Fruit fly (Drosophila melanogaster) whole organism, embryonic: ENCODE measurements around the gene Desat2.

Experiments
- Ada2b ChIP-seq: fragments of 200-800 bp; sonication (Bioruptor generic); IDR thresholded peaks from 2 replicates; pipeline ENCODE4 v1.3.6; 2022; ENCODE audit warnings: missing biosample characterization, missing genetic modification characterization
- CG1233 ChIP-seq: fragments of 200-800 bp; sonication (Bioruptor generic); optimal IDR thresholded peaks from 4 replicates; lab custom pipeline; 2018; ENCODE audit warnings: missing biosample characterization, mild to moderate bottlenecking, missing genetic modification characterization
- CG12659 ChIP-seq: fragments of 200-800 bp; sonication (Bioruptor generic); optimal IDR thresholded peaks from 3 replicates; lab custom pipeline; 2017; ENCODE audit warnings: mild to moderate bottlenecking, missing biosample characterization, missing genetic modification reagents, missing genetic modification characterization
- CG15514 ChIP-seq: fragments of 200-800 bp; sonication (Bioruptor generic); optimal IDR thresholded peaks from 3 replicates; lab custom pipeline; 2017; ENCODE audit warnings: missing biosample characterization, missing genetic modification characterization, mild to moderate bottlenecking, moderate library complexity, missing genetic modification reagents
- CG1647 ChIP-seq: fragments of 200-800 bp; sonication (Bioruptor generic); optimal IDR thresholded peaks from 3 replicates; lab custom pipeline; 2016; ENCODE audit warnings: missing biosample characterization, missing genetic modification characterization
- CG31365 ChIP-seq: fragments of 200-800 bp; sonication (Bioruptor generic); optimal IDR thresholded peaks from 2 replicates; lab custom pipeline; 2018; ENCODE audit warnings: missing biosample characterization, mild to moderate bottlenecking, missing genetic modification characterization
- CG31388 ChIP-seq: fragments of 200-800 bp; sonication (Bioruptor generic); optimal IDR thresholded peaks from 2 replicates; lab custom pipeline; 2016; ENCODE audit warnings: missing biosample characterization, missing genetic modification characterization
- CG4617 ChIP-seq: fragments of 200-800 bp; sonication (Bioruptor generic); optimal IDR thresholded peaks from 3 replicates; lab custom pipeline; 2016; ENCODE audit warnings: missing biosample characterization, missing genetic modification characterization, borderline replicate concordance
- CG6791 ChIP-seq: fragments of 200-800 bp; sonication (Bioruptor generic); IDR thresholded peaks from 3 replicates; pipeline ENCODE4 v1.3.6; 2022; ENCODE audit warnings: missing biosample characterization, missing genetic modification characterization; ENCODE audit not compliant: partially characterized antibody
- CG7372 ChIP-seq: fragments of 200-800 bp; sonication (Bioruptor generic); IDR thresholded peaks from 2 replicates; pipeline ENCODE4 v1.3.6; 2022; ENCODE audit warnings: missing biosample characterization, missing genetic modification characterization
- CG8388 ChIP-seq: fragments of 200-800 bp; sonication (Bioruptor generic); optimal IDR thresholded peaks from 2 replicates; lab custom pipeline; 2019; ENCODE audit warnings: missing biosample characterization, mild to moderate bottlenecking, missing genetic modification characterization, moderate library complexity
- CG8924 ChIP-seq: fragments of 200-800 bp; optimal IDR thresholded peaks from 3 replicates; lab custom pipeline; 2019; ENCODE audit warnings: missing biosample characterization, mild to moderate bottlenecking, missing genetic modification characterization, moderate library complexity
- CG9437 ChIP-seq: fragments of 200-800 bp; sonication (Bioruptor generic); optimal IDR thresholded peaks from 2 replicates; lab custom pipeline; 2018; ENCODE audit warnings: missing biosample characterization, mild to moderate bottlenecking, missing genetic modification characterization
- CG9876 ChIP-seq: fragments of 200-800 bp; sonication (Bioruptor generic); optimal IDR thresholded peaks from 2 replicates; lab custom pipeline; 2016; ENCODE audit warnings: missing biosample characterization, missing genetic modification characterization
- Dad ChIP-seq: fragments of 200-800 bp; sonication (Bioruptor generic); optimal IDR thresholded peaks from 3 replicates; lab custom pipeline; 2016; ENCODE audit warnings: missing biosample characterization, missing genetic modification characterization
- Dfd ChIP-seq, 2 experiments: fragments of >200 bp; optimal IDR thresholded peaks; 2 replicates each; lab custom pipeline; 2017; ENCODE audit warnings: missing biosample characterization in 2 of 2, missing genetic modification characterization in 2 of 2
- Ets97D ChIP-seq: fragments of 200-800 bp; sonication (Bioruptor generic); optimal IDR thresholded peaks from 3 replicates; lab custom pipeline; 2016; ENCODE audit warnings: missing biosample characterization, missing genetic modification characterization
- HLH4C ChIP-seq: fragments of 200-800 bp; sonication (Bioruptor generic); IDR thresholded peaks from 3 replicates; pipeline ENCODE4 v1.3.6; 2022; ENCODE audit warnings: missing biosample characterization, missing genetic modification characterization; ENCODE audit not compliant: partially characterized antibody
- HmgD ChIP-seq: fragments of 200-800 bp; sonication (Bioruptor generic); optimal IDR thresholded peaks from 3 replicates; lab custom pipeline; 2016; ENCODE audit warnings: missing biosample characterization, missing genetic modification characterization
- HmgZ ChIP-seq: fragments of 200-800 bp; sonication (Bioruptor generic); optimal IDR thresholded peaks from 2 replicates; lab custom pipeline; 2018; ENCODE audit warnings: missing biosample characterization, mild to moderate bottlenecking, missing genetic modification characterization
- NC2β ChIP-seq: fragments of 200-800 bp; sonication (Bioruptor generic); optimal IDR thresholded peaks from 2 replicates; lab custom pipeline; 2016; ENCODE audit warnings: missing biosample characterization, missing genetic modification characterization
- NFAT ChIP-seq: fragments of 200-800 bp; sonication (Bioruptor generic); IDR thresholded peaks from 2 replicates; pipeline ENCODE4 v1.3.6; 2022; ENCODE audit warnings: missing biosample characterization, missing genetic modification characterization
- Neu2 ChIP-seq: fragments of 200-800 bp; sonication (Bioruptor generic); optimal IDR thresholded peaks from 3 replicates; lab custom pipeline; 2016; ENCODE audit warnings: missing biosample characterization, missing genetic modification characterization, borderline replicate concordance
- Poxn ChIP-seq: fragments of 200-800 bp; sonication (Bioruptor generic); IDR thresholded peaks from 2 replicates; pipeline ENCODE4 v1.3.6; 2022; ENCODE audit warnings: missing biosample characterization, missing genetic modification characterization
- Sin3A ChIP-seq: fragments of >200 bp; optimal IDR thresholded peaks from 2 replicates; lab custom pipeline; 2018
- Sry-β ChIP-seq: fragments of 200-800 bp; sonication (Bioruptor generic); optimal IDR thresholded peaks from 2 replicates; lab custom pipeline; 2018; ENCODE audit warnings: missing biosample characterization, mild to moderate bottlenecking, missing genetic modification characterization, moderate library complexity
- Taf1 ChIP-seq: fragments of 200-800 bp; sonication (Bioruptor generic); IDR thresholded peaks from 2 replicates; pipeline ENCODE4 v1.3.6; 2022; ENCODE audit warnings: missing biosample characterization, missing genetic modification characterization
- Tbp ChIP-seq: fragments of >200 bp; optimal IDR thresholded peaks from 2 replicates; lab custom pipeline; 2018; ENCODE audit warnings: missing biosample characterization, missing genetic modification characterization
- cad ChIP-seq: fragments of >200 bp; optimal IDR thresholded peaks from 2 replicates; lab custom pipeline; 2017; ENCODE audit warnings: missing biosample characterization, missing genetic modification characterization
- chif ChIP-seq, 2 experiments: fragments of 200-800 bp; sonication (Bioruptor generic); optimal IDR thresholded peaks; 3 replicates each; lab custom pipeline; 2016; ENCODE audit warnings: missing biosample characterization in 2 of 2, missing genetic modification characterization in 2 of 2
- ci ChIP-seq: fragments of 200-800 bp; sonication (Bioruptor generic); IDR thresholded peaks from 3 replicates; pipeline ENCODE4 v1.3.6; 2022; ENCODE audit warnings: missing biosample characterization, missing genetic modification characterization
- crol ChIP-seq: fragments of 200-800 bp; sonication (Bioruptor generic); IDR thresholded peaks from 2 replicates; pipeline ENCODE4 v1.3.6; 2022; ENCODE audit warnings: missing biosample characterization, missing genetic modification characterization
- cwo ChIP-seq: fragments of 200-800 bp; sonication (Bioruptor generic); optimal IDR thresholded peaks from 3 replicates; lab custom pipeline; 2017; ENCODE audit warnings: missing biosample characterization, missing genetic modification characterization, mild to moderate bottlenecking, moderate library complexity, missing genetic modification reagents
- disco-r ChIP-seq: fragments of 200-800 bp; sonication (Bioruptor generic); optimal IDR thresholded peaks from 2 replicates; lab custom pipeline; 2016; ENCODE audit warnings: missing biosample characterization, missing genetic modification characterization
- exex ChIP-seq: fragments of 200-800 bp; sonication (Bioruptor generic); optimal IDR thresholded peaks from 4 replicates; lab custom pipeline; 2018; ENCODE audit warnings: missing biosample characterization, mild to moderate bottlenecking, missing genetic modification characterization, moderate library complexity
- gcm ChIP-seq: fragments of 200-800 bp; sonication (Bioruptor generic); optimal IDR thresholded peaks from 2 replicates; lab custom pipeline; 2019; ENCODE audit warnings: missing biosample characterization, mild to moderate bottlenecking, missing genetic modification characterization, moderate library complexity
- grau ChIP-seq: fragments of 200-800 bp; optimal IDR thresholded peaks from 3 replicates; lab custom pipeline; 2019; ENCODE audit warnings: missing biosample characterization, mild to moderate bottlenecking, missing genetic modification characterization, moderate library complexity
- her ChIP-seq: fragments of 200-800 bp; sonication (Bioruptor generic); optimal IDR thresholded peaks from 2 replicates; lab custom pipeline; 2016; ENCODE audit warnings: missing biosample characterization, missing genetic modification characterization
- nerfin-2 ChIP-seq: fragments of 200-800 bp; sonication (Bioruptor generic); IDR thresholded peaks from 2 replicates; pipeline ENCODE4 v1.3.6; 2022; ENCODE audit warnings: missing biosample characterization, missing genetic modification characterization; ENCODE audit not compliant: partially characterized antibody
- sc ChIP-seq, 3 experiments: fragments of >200 bp in 2 of 3; fragments of 200-800 bp in 1 of 3; sonication (Bioruptor generic) in 1 of 3; optimal IDR thresholded peaks; 2 replicates in 2 of 3; 3 replicates in 1 of 3; lab custom pipeline; 2017; ENCODE audit warnings: mild to moderate bottlenecking in 1 of 3, missing biosample characterization in 1 of 3, missing genetic modification characterization in 1 of 3, missing genetic modification reagents in 1 of 3
- so ChIP-seq: fragments of 200-800 bp; sonication (Bioruptor generic); IDR thresholded peaks from 3 replicates; pipeline ENCODE4 v1.3.6; 2022; ENCODE audit warnings: missing biosample characterization, missing genetic modification characterization
- stwl ChIP-seq: fragments of 200-800 bp; sonication (Bioruptor generic); optimal IDR thresholded peaks from 3 replicates; lab custom pipeline; 2018; ENCODE audit warnings: missing biosample characterization, mild to moderate bottlenecking, missing genetic modification characterization, moderate library complexity
- tap ChIP-seq: fragments of 200-800 bp; optimal IDR thresholded peaks from 3 replicates; lab custom pipeline; 2019; ENCODE audit warnings: missing biosample characterization, mild to moderate bottlenecking, missing genetic modification characterization, moderate library complexity
- tgo ChIP-seq: fragments of 200-800 bp; sonication (Bioruptor generic); IDR thresholded peaks from 3 replicates; pipeline ENCODE4 v1.3.6; 2022; ENCODE audit warnings: missing biosample characterization, missing genetic modification characterization
- twi ChIP-seq: fragments of 200-800 bp; optimal IDR thresholded peaks from 2 replicates; lab custom pipeline; 2019; ENCODE audit warnings: missing biosample characterization, mild to moderate bottlenecking, missing genetic modification characterization, moderate library complexity
- vnd ChIP-seq: fragments of 200-800 bp; sonication (Bioruptor generic); IDR thresholded peaks from 3 replicates; pipeline ENCODE4 v1.3.6; 2022; ENCODE audit warnings: missing biosample characterization, missing genetic modification characterization; ENCODE audit not compliant: partially characterized antibody
- yki ChIP-seq: fragments of >200 bp; optimal IDR thresholded peaks from 3 replicates; lab custom pipeline; 2018
- zf30C ChIP-seq: fragments of 200-800 bp; sonication (Bioruptor generic); optimal IDR thresholded peaks from 3 replicates; lab custom pipeline; 2018; ENCODE audit warnings: missing biosample characterization, mild to moderate bottlenecking, missing genetic modification characterization

Desat2 gene

dm6 chr3R:12408160-12408559 lies 27.9 kb upstream of the Desat2 start, which contains the start of gene CG5196 (continued):
- TF ChIP-seq Ets97D (GFP tag; lab: Kevin White, UChicago) = peak; percentile 34
- peak; percentile 81 for TF ChIP-seq HmgZ (tag; lab: Kevin White, UChicago)
- peak; percentile 99 for TF ChIP-seq CG15514 (GFP tag; lab: Kevin White, UChicago)
- TF ChIP-seq CG4617 (GFP tag; lab: Kevin White, UChicago) = peak; percentile 55
- TF ChIP-seq CG6791 (GFP tag; lab: Robert Waterston, UW) = peak; percentile 79
- peak; percentile 13 for TF ChIP-seq her (GFP tag; lab: Kevin White, UChicago)
- TF ChIP-seq cwo = no peak
- no peak for TF ChIP-seq crol (GFP tag; lab: Robert Waterston, UW)
- TF ChIP-seq zf30C (GFP tag; lab: Kevin White, UChicago) = no peak
- TF ChIP-seq so = 0 out of 3 replicates have a peak, but pooled peaks have one; percentile 25
- no peak for TF ChIP-seq yki (lab: Kevin White, UChicago)
- TF ChIP-seq chif (GFP tag; optimal IDR thresholded peaks at IDR 0.05; lab: Kevin White, UChicago) = no peak
- no peak for TF ChIP-seq twi (tag; lab: Kevin White, UChicago)
- peak; percentile 34 for TF ChIP-seq Sry-β
- peak; percentile 31 for TF ChIP-seq grau (tag; lab: Kevin White, UChicago)
- no peak for TF ChIP-seq CG9876
- TF ChIP-seq tgo (GFP tag; lab: Robert Waterston, UW) = no peak
- TF ChIP-seq stwl (tag; lab: Kevin White, UChicago) = peak; percentile 94
- no peak for TF ChIP-seq Dad (GFP tag; lab: Kevin White, UChicago)
- peak; percentile 78 for TF ChIP-seq CG12659 (GFP tag; lab: Kevin White, UChicago)
- peak; percentile 17 for TF ChIP-seq CG8924 (tag; lab: Kevin White, UChicago)
- peak; percentile 29 for TF ChIP-seq Sin3A (lab: Kevin White, UChicago)
- no peak for TF ChIP-seq NC2β (GFP tag; lab: Kevin White, UChicago)
- TF ChIP-seq CG31388 (GFP tag; lab: Kevin White, UChicago) = no peak
- no peak for TF ChIP-seq CG7372 (GFP tag; lab: Robert Waterston, UW)

dm6 chr3R:12411449-12411848 lies 24.6 kb upstream of the Desat2 start:
- TF ChIP-seq Dfd (GFP tag; optimal IDR thresholded peaks at IDR 0.05; lab: Kevin White, UChicago) = no peak
- TF ChIP-seq nerfin-2 (GFP tag; lab: Robert Waterston, UW) = no peak
- no peak for TF ChIP-seq vnd (GFP tag; lab: Robert Waterston, UW)
- TF ChIP-seq CG8388 (GFP tag; lab: Kevin White, UChicago) = no peak
- no peak for TF ChIP-seq Tbp
- TF ChIP-seq NFAT = no peak
- TF ChIP-seq Poxn (GFP tag; lab: Robert Waterston, UW) = no peak
- peak; percentile 59 for TF ChIP-seq exex (tag; lab: Kevin White, UChicago)
- no peak for TF ChIP-seq tap (tag; lab: Kevin White, UChicago)

- TF ChIP-seq CG1233 (no peak), Taf1 (GFP tag; lab: Robert Waterston, UW) (no peak), HLH4C (GFP tag; lab: Robert Waterston, UW) (peak; percentile 68; the same call in 2 of the 3 replicates), CG31365 (no peak), HmgD (GFP tag; lab: Kevin White, UChicago) (no peak), Neu2 (GFP tag; lab: Kevin White, UChicago) (no peak), CG1647 (GFP tag; lab: Kevin White, UChicago) (no peak), CG9437 (GFP tag; lab: Kevin White, UChicago) (no peak), stwl (tag; lab: Kevin White, UChicago) (peak; percentile 91), disco-r (GFP tag; lab: Kevin White, UChicago) (no peak), gcm (GFP tag; lab: Kevin White, UChicago) (peak; percentile 60), ci (GFP tag; lab: Robert Waterston, UW) (no peak), sc (optimal IDR thresholded peaks at IDR 0.05; lab: Kevin White, UChicago) (no peak), sc (GFP tag; optimal IDR thresholded peaks at IDR 0.05; lab: Kevin White, UChicago) (no peak), cad (no peak), Ada2b (GFP tag; lab: Robert Waterston, UW) (no peak)
Measured at dm6 chr3R:12413274-12413958, 22.6 kb upstream of the Desat2 start, which contains the start of the genes Dip-C and pps. Gene Dip-C, minus strand, starts transcription at chr3R:12413759. Gene pps, plus strand, starts transcription at chr3R:12413828.
